Fruit fly (Drosophila melanogaster) whole organism, embryonic: Measurements from ENCODE around the gene CG32187.

Experiments
- Ada2b ChIP-seq: fragments of 200-800 bp; sonication (Bioruptor generic); IDR thresholded peaks from 2 replicates; pipeline ENCODE4 v1.3.6; 2022; ENCODE audit warnings: missing biosample characterization, missing genetic modification characterization
- B-H2 ChIP-seq: fragments of 200-800 bp; sonication (Bioruptor generic); optimal IDR thresholded peaks from 2 replicates; lab custom pipeline; 2018; ENCODE audit warnings: missing biosample characterization, mild to moderate bottlenecking, missing genetic modification characterization
- CG10209 ChIP-seq: fragments of 200-800 bp; sonication (Bioruptor generic); optimal IDR thresholded peaks from 3 replicates; lab custom pipeline; 2017; ENCODE audit warnings: missing biosample characterization, mild to moderate bottlenecking, missing genetic modification characterization, missing genetic modification reagents
- CG10366 ChIP-seq: fragments of 200-800 bp; sonication (Bioruptor generic); IDR thresholded peaks from 2 replicates; pipeline ENCODE4 v1.3.6; 2022; ENCODE audit warnings: missing biosample characterization, missing genetic modification characterization
- CG10959 ChIP-seq: fragments of 200-800 bp; sonication (Bioruptor generic); IDR thresholded peaks from 2 replicates; pipeline ENCODE4 v1.3.6; 2022; ENCODE audit warnings: missing biosample characterization, missing genetic modification characterization
- CG12071 ChIP-seq: fragments of 200-800 bp; sonication (Bioruptor generic); optimal IDR thresholded peaks from 3 replicates; lab custom pipeline; 2018; ENCODE audit warnings: missing biosample characterization, mild to moderate bottlenecking, missing genetic modification characterization
- CG13424 ChIP-seq: fragments of 200-800 bp; sonication (Bioruptor generic); optimal IDR thresholded peaks from 2 replicates; lab custom pipeline; 2019; ENCODE audit warnings: missing biosample characterization, mild to moderate bottlenecking, missing genetic modification characterization, moderate library complexity
- CG14965 ChIP-seq: fragments of 200-800 bp; sonication (Bioruptor generic); optimal IDR thresholded peaks from 2 replicates; lab custom pipeline; 2016; ENCODE audit warnings: missing biosample characterization, missing genetic modification characterization, borderline replicate concordance
- CG1647 ChIP-seq: fragments of 200-800 bp; sonication (Bioruptor generic); optimal IDR thresholded peaks from 3 replicates; lab custom pipeline; 2016; ENCODE audit warnings: missing biosample characterization, missing genetic modification characterization
- CG1792 ChIP-seq: fragments of 200-800 bp; sonication (Bioruptor generic); optimal IDR thresholded peaks from 2 replicates; lab custom pipeline; 2016; ENCODE audit warnings: missing biosample characterization, missing genetic modification characterization
- CG2129 ChIP-seq: fragments of 200-800 bp; sonication (Bioruptor generic); IDR thresholded peaks from 2 replicates; pipeline ENCODE4 v1.3.6; 2022; ENCODE audit warnings: missing biosample characterization, missing genetic modification characterization; ENCODE audit not compliant: partially characterized antibody
- CG30020 ChIP-seq: fragments of 200-800 bp; optimal IDR thresholded peaks from 2 replicates; lab custom pipeline; 2019; ENCODE audit warnings: missing biosample characterization, mild to moderate bottlenecking, missing genetic modification characterization, moderate library complexity
- CG32767 ChIP-seq: fragments of 200-800 bp; sonication (Bioruptor generic); IDR thresholded peaks from 2 replicates; pipeline ENCODE4 v1.3.6; 2022; ENCODE audit warnings: missing biosample characterization, missing genetic modification characterization
- CG3281 ChIP-seq: fragments of 200-800 bp; sonication (Bioruptor generic); optimal IDR thresholded peaks from 3 replicates; lab custom pipeline; 2017; ENCODE audit warnings: missing biosample characterization, mild to moderate bottlenecking, missing genetic modification characterization
- CG33557 ChIP-seq: fragments of 200-800 bp; sonication (Bioruptor generic); optimal IDR thresholded peaks from 2 replicates; lab custom pipeline; 2019; ENCODE audit warnings: missing biosample characterization, mild to moderate bottlenecking, missing genetic modification characterization, moderate library complexity
- CG3847 ChIP-seq: fragments of 200-800 bp; sonication (Bioruptor generic); IDR thresholded peaks from 2 replicates; pipeline ENCODE4 v1.3.6; 2022; ENCODE audit warnings: missing biosample characterization, missing genetic modification characterization
- CG5953 ChIP-seq: fragments of 200-800 bp; sonication (Bioruptor generic); IDR thresholded peaks from 2 replicates; pipeline ENCODE4 v1.3.6; 2022; ENCODE audit warnings: missing biosample characterization, missing genetic modification characterization
- CG7271 ChIP-seq: fragments of 200-800 bp; sonication (Bioruptor generic); optimal IDR thresholded peaks from 2 replicates; lab custom pipeline; 2018; ENCODE audit warnings: missing biosample characterization, mild to moderate bottlenecking, missing genetic modification characterization, moderate library complexity
- CG9817 ChIP-seq: fragments of 200-800 bp; sonication (Bioruptor generic); optimal IDR thresholded peaks from 2 replicates; lab custom pipeline; 2018; ENCODE audit warnings: missing biosample characterization, mild to moderate bottlenecking, missing genetic modification characterization, moderate library complexity
- CG9876 ChIP-seq: fragments of 200-800 bp; sonication (Bioruptor generic); optimal IDR thresholded peaks from 2 replicates; lab custom pipeline; 2016; ENCODE audit warnings: missing biosample characterization, missing genetic modification characterization
- E2f2 ChIP-seq: fragments of 200-800 bp; sonication (Bioruptor generic); IDR thresholded peaks from 2 replicates; pipeline ENCODE4 v1.3.6; 2022; ENCODE audit warnings: missing biosample characterization, missing genetic modification characterization
- Eip74EF ChIP-seq, 2 experiments: fragments of 200-800 bp in 1 of 2; fragments of >200 bp in 1 of 2; sonication (Bioruptor generic) in 1 of 2; optimal IDR thresholded peaks; 2 replicates each; lab custom pipeline; 2017 to 2019; ENCODE audit warnings: missing biosample characterization in 2 of 2, missing genetic modification characterization in 2 of 2, mild to moderate bottlenecking in 1 of 2, moderate library complexity in 1 of 2
- Fer1 ChIP-seq: fragments of 200-800 bp; sonication (Bioruptor generic); optimal IDR thresholded peaks from 2 replicates; lab custom pipeline; 2017; ENCODE audit warnings: missing biosample characterization, mild to moderate bottlenecking, missing genetic modification characterization
- H2.0 ChIP-seq: fragments of 200-800 bp; sonication (Bioruptor generic); IDR thresholded peaks from 2 replicates; pipeline ENCODE4 v1.3.6; 2022; ENCODE audit warnings: missing biosample characterization, missing genetic modification characterization
- HmgD ChIP-seq: fragments of 200-800 bp; sonication (Bioruptor generic); optimal IDR thresholded peaks from 3 replicates; lab custom pipeline; 2016; ENCODE audit warnings: missing biosample characterization, missing genetic modification characterization
- Kr ChIP-seq: fragments of 200-800 bp; sonication (Bioruptor generic); optimal IDR thresholded peaks from 2 replicates; lab custom pipeline; 2017; ENCODE audit warnings: missing biosample characterization, mild to moderate bottlenecking, missing genetic modification characterization
- Lim3 ChIP-seq: fragments of 200-800 bp; sonication (Bioruptor generic); IDR thresholded peaks from 2 replicates; pipeline ENCODE4 v1.3.6; 2022; ENCODE audit warnings: missing biosample characterization, missing genetic modification characterization
- MBD-R2 ChIP-seq: fragments of 200-800 bp; sonication (Bioruptor generic); IDR thresholded peaks from 2 replicates; pipeline ENCODE4 v1.3.6; 2022; ENCODE audit warnings: missing biosample characterization, missing genetic modification characterization
- Max ChIP-seq: fragments of 200-800 bp; sonication (Bioruptor generic); optimal IDR thresholded peaks from 2 replicates; lab custom pipeline; 2016; ENCODE audit warnings: missing biosample characterization, mild to moderate bottlenecking, missing genetic modification characterization
- Myb ChIP-seq: fragments of 200-800 bp; sonication (Bioruptor generic); optimal IDR thresholded peaks from 2 replicates; lab custom pipeline; 2016; ENCODE audit warnings: missing biosample characterization, missing genetic modification characterization
- Nf-YA ChIP-seq: fragments of 200-800 bp; sonication (Bioruptor generic); IDR thresholded peaks from 2 replicates; pipeline ENCODE4 v1.3.6; 2022; ENCODE audit warnings: missing biosample characterization, missing genetic modification characterization
- Nf-YB ChIP-seq: fragments of 200-800 bp; sonication (Bioruptor generic); optimal IDR thresholded peaks from 3 replicates; lab custom pipeline; 2019; ENCODE audit warnings: missing biosample characterization, mild to moderate bottlenecking, missing genetic modification characterization, moderate library complexity
- Nf-YC ChIP-seq: fragments of 200-800 bp; optimal IDR thresholded peaks from 3 replicates; lab custom pipeline; 2019; ENCODE audit warnings: missing biosample characterization, mild to moderate bottlenecking, missing genetic modification characterization, moderate library complexity
- Oaz ChIP-seq: fragments of 200-800 bp; sonication (Bioruptor generic); IDR thresholded peaks from 2 replicates; pipeline ENCODE4 v1.3.6; 2022; ENCODE audit warnings: missing biosample characterization, missing genetic modification characterization
- Side ChIP-seq: fragments of 200-800 bp; sonication (Bioruptor generic); optimal IDR thresholded peaks from 2 replicates; lab custom pipeline; 2016; ENCODE audit warnings: missing biosample characterization, missing genetic modification characterization
- Taf1 ChIP-seq: fragments of 200-800 bp; sonication (Bioruptor generic); IDR thresholded peaks from 2 replicates; pipeline ENCODE4 v1.3.6; 2022; ENCODE audit warnings: missing biosample characterization, missing genetic modification characterization
- cad ChIP-seq: fragments of >200 bp; optimal IDR thresholded peaks from 2 replicates; lab custom pipeline; 2017; ENCODE audit warnings: missing biosample characterization, missing genetic modification characterization
- cg ChIP-seq: fragments of 200-800 bp; sonication (Bioruptor generic); optimal IDR thresholded peaks from 3 replicates; lab custom pipeline; 2019; ENCODE audit warnings: missing biosample characterization, mild to moderate bottlenecking, missing genetic modification characterization, moderate library complexity
- corto ChIP-seq: fragments of 200-800 bp; sonication (Bioruptor generic); optimal IDR thresholded peaks from 2 replicates; lab custom pipeline; 2016; ENCODE audit warnings: missing biosample characterization, mild to moderate bottlenecking, missing genetic modification characterization, moderate library complexity
- dan ChIP-seq: fragments of 200-800 bp; sonication (Bioruptor generic); IDR thresholded peaks from 2 replicates; pipeline ENCODE4 v1.3.6; 2022; ENCODE audit warnings: missing biosample characterization, missing genetic modification characterization
- danr ChIP-seq: fragments of 200-800 bp; sonication (Bioruptor generic); IDR thresholded peaks from 2 replicates; pipeline ENCODE4 v1.3.6; 2022; ENCODE audit warnings: missing biosample characterization, missing genetic modification characterization
- fd102C ChIP-seq: fragments of 200-800 bp; sonication (Bioruptor generic); optimal IDR thresholded peaks from 2 replicates; lab custom pipeline; 2018; ENCODE audit warnings: missing biosample characterization, mild to moderate bottlenecking, missing genetic modification characterization, moderate library complexity
- fru ChIP-seq: fragments of >200 bp; optimal IDR thresholded peaks from 2 replicates; lab custom pipeline; 2017
- inv ChIP-seq: fragments of 200-800 bp; sonication (Bioruptor generic); IDR thresholded peaks from 2 replicates; pipeline ENCODE4 v1.3.6; 2022; ENCODE audit warnings: missing biosample characterization, missing genetic modification characterization; ENCODE audit not compliant: partially characterized antibody
- phol ChIP-seq: fragments of 200-800 bp; sonication (Bioruptor generic); optimal IDR thresholded peaks from 3 replicates; lab custom pipeline; 2018; ENCODE audit warnings: missing biosample characterization, mild to moderate bottlenecking, missing genetic modification characterization, moderate library complexity
- pnt ChIP-seq: fragments of 200-800 bp; sonication (Bioruptor generic); optimal IDR thresholded peaks from 3 replicates; lab custom pipeline; 2016; ENCODE audit warnings: missing biosample characterization, missing genetic modification characterization
- row ChIP-seq: fragments of 200-800 bp; sonication (Bioruptor generic); IDR thresholded peaks from 3 replicates; pipeline ENCODE4 v1.3.6; 2022; ENCODE audit warnings: missing biosample characterization, missing genetic modification characterization
- sc ChIP-seq, 3 experiments: fragments of >200 bp in 2 of 3; fragments of 200-800 bp in 1 of 3; sonication (Bioruptor generic) in 1 of 3; optimal IDR thresholded peaks; 2 replicates in 2 of 3; 3 replicates in 1 of 3; lab custom pipeline; 2017; ENCODE audit warnings: mild to moderate bottlenecking in 1 of 3, missing biosample characterization in 1 of 3, missing genetic modification characterization in 1 of 3, missing genetic modification reagents in 1 of 3
- sd ChIP-seq: fragments of 200-800 bp; sonication (Bioruptor generic); optimal IDR thresholded peaks from 3 replicates; lab custom pipeline; 2018; ENCODE audit warnings: missing biosample characterization, mild to moderate bottlenecking, missing genetic modification characterization, moderate library complexity
- stwl ChIP-seq: fragments of 200-800 bp; sonication (Bioruptor generic); optimal IDR thresholded peaks from 3 replicates; lab custom pipeline; 2018; ENCODE audit warnings: missing biosample characterization, mild to moderate bottlenecking, missing genetic modification characterization, moderate library complexity
- vnd ChIP-seq: fragments of 200-800 bp; sonication (Bioruptor generic); IDR thresholded peaks from 3 replicates; pipeline ENCODE4 v1.3.6; 2022; ENCODE audit warnings: missing biosample characterization, missing genetic modification characterization; ENCODE audit not compliant: partially characterized antibody

CG32187 gene

DNA sequence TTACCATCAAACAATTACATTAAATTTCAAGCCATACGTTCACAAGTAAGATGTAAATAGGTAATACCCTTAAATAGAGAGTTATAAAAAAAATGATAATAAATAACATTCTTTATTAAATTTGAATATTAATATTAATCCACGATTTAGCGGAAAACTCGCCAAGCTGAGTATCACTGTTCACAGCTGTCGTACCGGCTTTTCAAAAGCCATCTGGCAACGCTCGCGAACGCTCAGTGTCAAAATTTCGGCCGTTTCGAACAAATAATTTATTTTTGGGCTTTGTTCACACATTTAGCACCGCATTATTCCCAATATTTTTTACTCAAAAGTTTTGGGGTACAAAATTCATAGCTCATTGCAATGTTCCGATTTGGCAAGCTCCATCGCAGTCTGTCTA, 43.4 kb upstream of the CG32187 start, which contains the start of gene TrpRS-m (continued):
- no peak for TF ChIP-seq CG14965 (GFP tag; lab: Kevin White, UChicago)
- peak; percentile 56 for TF ChIP-seq stwl (tag; lab: Kevin White, UChicago)
- no peak for TF ChIP-seq sd (tag; lab: Kevin White, UChicago)
- TF ChIP-seq CG32767 (GFP tag; lab: Robert Waterston, UW): no peak
- no peak for TF ChIP-seq corto (GFP tag; lab: Kevin White, UChicago)
- TF ChIP-seq CG9876 (GFP tag; lab: Kevin White, UChicago): no peak
- peak; percentile 30 for TF ChIP-seq Myb (GFP tag; lab: Kevin White, UChicago)
- no peak for TF ChIP-seq B-H2 (GFP tag; lab: Kevin White, UChicago)
- no peak for TF ChIP-seq Nf-YC (tag; lab: Kevin White, UChicago)
- no peak for TF ChIP-seq Ada2b
- TF ChIP-seq CG3281 (GFP tag; lab: Kevin White, UChicago): no peak
- TF ChIP-seq row (GFP tag; lab: Robert Waterston, UW): peak; percentile 84
- no peak for TF ChIP-seq pnt (GFP tag; lab: Kevin White, UChicago)
- TF ChIP-seq CG2129 (GFP tag; lab: Robert Waterston, UW): no peak
- no peak for TF ChIP-seq Fer1
- no peak for TF ChIP-seq CG10959 (GFP tag; lab: Robert Waterston, UW)
- TF ChIP-seq H2.0: no peak
- TF ChIP-seq CG7271 (tag; lab: Kevin White, UChicago): no peak
- TF ChIP-seq Kr: no peak
- TF ChIP-seq phol: peak; percentile 23
- no peak for TF ChIP-seq fru
- no peak for TF ChIP-seq Side (GFP tag; lab: Kevin White, UChicago)
- TF ChIP-seq Nf-YB (GFP tag; lab: Kevin White, UChicago): no peak
- no peak for TF ChIP-seq CG5953 (GFP tag; lab: Robert Waterston, UW)
- no peak for TF ChIP-seq Oaz
- TF ChIP-seq cad: no peak
- no peak for TF ChIP-seq CG9817 (tag; lab: Kevin White, UChicago)
- TF ChIP-seq CG12071 (GFP tag; lab: Kevin White, UChicago): no peak
- TF ChIP-seq CG30020 (tag; lab: Kevin White, UChicago): no peak
- no peak for TF ChIP-seq vnd (GFP tag; lab: Robert Waterston, UW)
- TF ChIP-seq Eip74EF (GFP tag; optimal IDR thresholded peaks at IDR 0.05; lab: Kevin White, UChicago): no peak
- peak; percentile 25; the same call in 1 of the 2 replicates for TF ChIP-seq E2f2
- TF ChIP-seq CG10366 (GFP tag; lab: Robert Waterston, UW): no peak
- TF ChIP-seq CG33557 (GFP tag; lab: Kevin White, UChicago): no peak
- no peak for TF ChIP-seq CG1647 (GFP tag; lab: Kevin White, UChicago)
- TF ChIP-seq sc (optimal IDR thresholded peaks at IDR 0.05; lab: Kevin White, UChicago): no peak
- TF ChIP-seq sc (GFP tag; optimal IDR thresholded peaks at IDR 0.05; lab: Kevin White, UChicago): no peak
- no peak for TF ChIP-seq dan (GFP tag; lab: Robert Waterston, UW)
- no peak for TF ChIP-seq danr (GFP tag; lab: Robert Waterston, UW)
- no peak for TF ChIP-seq fd102C
- no peak for TF ChIP-seq HmgD (GFP tag; lab: Kevin White, UChicago)
- TF ChIP-seq MBD-R2 (GFP tag; lab: Robert Waterston, UW): peak; percentile 90
- no peak for TF ChIP-seq Nf-YA (GFP tag; lab: Robert Waterston, UW)
- 0 out of 2 replicates have a peak, but pooled peaks have one; percentile 13 for TF ChIP-seq CG3847
- TF ChIP-seq cg: no peak
- TF ChIP-seq CG10209 (GFP tag; lab: Kevin White, UChicago): no peak
- TF ChIP-seq CG13424: no peak
- TF ChIP-seq Lim3: no peak
- no peak for TF ChIP-seq CG1792 (GFP tag; lab: Kevin White, UChicago)
- no peak for TF ChIP-seq inv
- no peak for TF ChIP-seq Taf1 (GFP tag; lab: Robert Waterston, UW)
- no peak for TF ChIP-seq Max (GFP tag; lab: Kevin White, UChicago)
